Fruit fly (Drosophila melanogaster): ENCODE measurements around the gene fuss.

fuss gene

dm6 chr4:959921-960536 is 18.3 kb downstream of the fuss start (continued):
- TF ChIP-seq cg (GFP tag; optimal IDR thresholded peaks at IDR 0.05): peak; percentile 83
- no peak for TF ChIP-seq Dad (GFP tag; optimal IDR thresholded peaks at IDR 0.05)
- no peak for TF ChIP-seq CG15269 (tag; optimal IDR thresholded peaks at IDR 0.05)

DNA sequence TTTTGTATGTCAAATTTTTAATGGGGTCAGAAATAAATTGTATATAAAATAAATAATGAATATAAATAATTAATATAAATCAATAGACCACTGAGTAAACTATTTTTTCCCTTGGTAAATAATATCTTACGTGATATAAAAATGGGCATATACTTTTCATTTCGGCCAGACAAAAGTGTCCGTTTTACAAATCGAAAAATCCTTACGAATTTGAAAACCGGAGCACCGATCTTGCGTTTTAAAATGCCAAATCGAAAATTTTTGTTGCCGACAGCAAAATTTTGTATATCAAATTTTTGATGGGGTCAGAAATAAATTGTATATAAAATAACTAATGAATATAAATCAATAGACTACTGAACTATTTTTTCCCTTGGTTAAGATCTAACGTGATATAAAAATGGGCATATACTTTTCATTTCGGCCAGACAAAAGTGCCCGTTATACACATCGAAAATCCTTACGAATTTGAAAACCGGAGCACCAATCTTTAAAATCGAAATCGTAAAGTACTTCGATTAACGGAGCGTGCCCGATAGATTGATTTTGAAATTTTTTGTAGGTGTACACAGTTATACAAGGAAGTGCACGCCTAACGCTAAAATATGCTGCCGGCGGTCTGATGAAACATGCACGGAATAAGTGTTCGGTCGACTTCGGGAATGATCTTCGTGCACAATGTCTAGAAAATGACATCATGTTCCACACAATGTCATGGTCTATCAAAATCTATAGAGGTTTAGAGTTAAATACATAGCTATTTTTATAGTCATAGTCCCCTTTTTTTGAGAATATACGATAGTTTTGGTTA is 19.0 kb downstream of the fuss start:
- 0 out of 3 replicates have a peak, but pooled peaks have one; percentile 24 for TF ChIP-seq CG2199 (GFP tag; IDR thresholded peaks at IDR 0.05)
- peak; percentile 42 for TF ChIP-seq CG4617 (GFP tag; optimal IDR thresholded peaks at IDR 0.05; ENCODE audit: borderline replicate concordance)
- TF ChIP-seq row (GFP tag; IDR thresholded peaks at IDR 0.05): peak; percentile 69
- no peak for TF ChIP-seq ara (GFP tag; IDR thresholded peaks at IDR 0.05)
- TF ChIP-seq CG30020 (tag; optimal IDR thresholded peaks at IDR 0.05): peak; percentile 98
- peak; percentile 17 for TF ChIP-seq CG2116 (GFP tag; optimal IDR thresholded peaks at IDR 0.05)
- peak; percentile 55 for TF ChIP-seq BEAF-32 (GFP tag; optimal IDR thresholded peaks at IDR 0.05)
- peak; percentile 90 for TF ChIP-seq CG1024 (GFP tag; IDR thresholded peaks at IDR 0.05)
- TF ChIP-seq ssp (GFP tag; IDR thresholded peaks at IDR 0.05): peak; percentile 81
- peak; percentile 47; the same call in 2 of the 4 replicates for TF ChIP-seq Dll (GFP tag; IDR thresholded peaks at IDR 0.05; ENCODE audit: partially characterized antibody)
- TF ChIP-seq pfk (GFP tag; optimal IDR thresholded peaks at IDR 0.05): peak; percentile 81
- no peak for TF ChIP-seq bowl (GFP tag; IDR thresholded peaks at IDR 0.05)
- no peak for TF ChIP-seq CG11085 (GFP tag; IDR thresholded peaks at IDR 0.05)
- no peak for TF ChIP-seq CG14441 (GFP tag; IDR thresholded peaks at IDR 0.05)
- TF ChIP-seq CG7372 (GFP tag; IDR thresholded peaks at IDR 0.05): no peak
- peak; percentile 88 for TF ChIP-seq CG11723 (GFP tag; optimal IDR thresholded peaks at IDR 0.05)
- peak; percentile 43 for TF ChIP-seq pzg (GFP tag; optimal IDR thresholded peaks at IDR 0.05)
- peak; percentile 65 for TF ChIP-seq az2 (GFP tag; optimal IDR thresholded peaks at IDR 0.05)
- TF ChIP-seq CG8924 (tag; optimal IDR thresholded peaks at IDR 0.05): no peak
- TF ChIP-seq Lhr (GFP tag; optimal IDR thresholded peaks at IDR 0.05): peak; percentile 7
- TF ChIP-seq Sry-δ (GFP tag; optimal IDR thresholded peaks at IDR 0.05): peak; percentile 59
- TF ChIP-seq CG1603 (tag; optimal IDR thresholded peaks at IDR 0.05): peak; percentile 96
- peak; percentile 2 for TF ChIP-seq Sry-β (GFP tag; optimal IDR thresholded peaks at IDR 0.05)
- peak; percentile 14 for TF ChIP-seq wek (GFP tag; optimal IDR thresholded peaks at IDR 0.05)
- peak; percentile 44 for TF ChIP-seq Scr (GFP tag; IDR thresholded peaks at IDR 0.05; ENCODE audit: partially characterized antibody)
- TF ChIP-seq CG17385 (GFP tag; optimal IDR thresholded peaks at IDR 0.05): no peak
- TF ChIP-seq Opbp (GFP tag; IDR thresholded peaks at IDR 0.05; ENCODE audit: partially characterized antibody): no peak
- TF ChIP-seq CG13287 (GFP tag; IDR thresholded peaks at IDR 0.05; ENCODE audit: partially characterized antibody): peak; percentile 14; the same call in 1 of the 2 replicates
- TF ChIP-seq E2f2 (GFP tag; IDR thresholded peaks at IDR 0.05): no peak
- peak; percentile 99 for TF ChIP-seq CG17802 (tag; optimal IDR thresholded peaks at IDR 0.05)
- TF ChIP-seq CG13296 (GFP tag; optimal IDR thresholded peaks at IDR 0.05): no peak
- TF ChIP-seq CG8290 (GFP tag; optimal IDR thresholded peaks at IDR 0.05): no peak
- TF ChIP-seq CG8290 (tag; optimal IDR thresholded peaks at IDR 0.05): peak in 1 of 2 experiments; percentile 43
- TF ChIP-seq zen (tag; optimal IDR thresholded peaks at IDR 0.05): peak; percentile 5
- 0 out of 2 replicates have a peak, but pooled peaks have one; percentile 17 for TF ChIP-seq tna (GFP tag; IDR thresholded peaks at IDR 0.05; ENCODE audit: partially characterized antibody)
